Worm (Caenorhabditis elegans) whole organism, mixed stage, embryonic: ENCODE results near the gene nas-17.

Experiments used
- elt-3 ChIP-seq: fragments of 150-350 bp; optimal IDR thresholded peaks from 2 replicates; lab custom pipeline; 2014; ENCODE audit warnings: missing biosample characterization, missing genetic modification characterization
- snpc-4 ChIP-seq: fragments of 150-350 bp; optimal IDR thresholded peaks from 2 replicates; lab custom pipeline; 2014; ENCODE audit warnings: missing biosample characterization, missing genetic modification characterization

ce11 chrV:11380571-11380970 is 18.1 kb upstream of the nas-17 start:
- TF ChIP-seq snpc-4 (no peak), elt-3 (tag; lab: Kevin White, UChicago) (no peak)
